Worm (Caenorhabditis elegans): ENCODE data around the gene fig-1.

ce11 chrV:10940571-10940991, 40.4 kb downstream of the fig-1 start:
- no peak for TF ChIP-seq fkh-10 (GFP tag; optimal IDR thresholded peaks at IDR 0.05)
- no peak for TF ChIP-seq ets-4 (tag; optimal IDR thresholded peaks at IDR 0.05)
- peak; percentile 71 for TF ChIP-seq elt-2 (tag; optimal IDR thresholded peaks at IDR 0.05)
- TF ChIP-seq pha-4 (tag; optimal IDR thresholded peaks at IDR 0.05), result no peak
- no peak for TF ChIP-seq pat-9 (tag; optimal IDR thresholded peaks at IDR 0.05)
- TF ChIP-seq hlh-8 (tag; optimal IDR thresholded peaks at IDR 0.05), result no peak
- TF ChIP-seq pqm-1 (tag; optimal IDR thresholded peaks at IDR 0.05), result peak; percentile 49
- TF ChIP-seq rnt-1 (tag; optimal IDR thresholded peaks at IDR 0.05), result no peak
